Fruit fly (Drosophila melanogaster): ENCODE measurements around the gene CG31789.

Gene CG31789

dm6 chr2L:18571724-18572427 is 33.9 kb upstream of the CG31789 start (continued):
- no peak for TF ChIP-seq ATbp (GFP tag; optimal IDR thresholded peaks at IDR 0.05)
- peak; percentile 7 for TF ChIP-seq CG10431 (GFP tag; optimal IDR thresholded peaks at IDR 0.05)
- TF ChIP-seq Tbp (GFP tag; optimal IDR thresholded peaks at IDR 0.05): no peak
- TF ChIP-seq CG31441 (GFP tag; IDR thresholded peaks at IDR 0.05): 0 out of 2 replicates have a peak, but pooled peaks have one; percentile 9
- TF ChIP-seq CG17829 (tag; optimal IDR thresholded peaks at IDR 0.05): peak; percentile 9
- no peak for TF ChIP-seq CG8089 (GFP tag; optimal IDR thresholded peaks at IDR 0.05)
- no peak for TF ChIP-seq disco-r (GFP tag; optimal IDR thresholded peaks at IDR 0.05)
- TF ChIP-seq CG2202 (tag; optimal IDR thresholded peaks at IDR 0.05): no peak
- TF ChIP-seq cas (GFP tag; IDR thresholded peaks at IDR 0.05): 0 out of 2 replicates have a peak, but pooled peaks have one; percentile 27
- TF ChIP-seq CG2889 (GFP tag; IDR thresholded peaks at IDR 0.05): no peak
- no peak for TF ChIP-seq CG7963 (GFP tag; IDR thresholded peaks at IDR 0.05; ENCODE audit: partially characterized antibody)
- TF ChIP-seq Jarid2 (GFP tag; optimal IDR thresholded peaks at IDR 0.05): peak; percentile 98
- peak; percentile 25 for TF ChIP-seq sug (tag; optimal IDR thresholded peaks at IDR 0.05)
- no peak for TF ChIP-seq cg (GFP tag; optimal IDR thresholded peaks at IDR 0.05)
- TF ChIP-seq fd102C (GFP tag; optimal IDR thresholded peaks at IDR 0.05): no peak
- no peak for TF ChIP-seq esg (GFP tag; conservative IDR thresholded peaks at IDR 0.05)
- TF ChIP-seq CG5180 (GFP tag; optimal IDR thresholded peaks at IDR 0.05): no peak
- TF ChIP-seq fd64A (GFP tag; optimal IDR thresholded peaks at IDR 0.05): no peak
- TF ChIP-seq CG15479 (GFP tag; optimal IDR thresholded peaks at IDR 0.05): no peak
- TF ChIP-seq Nf-YA (GFP tag; IDR thresholded peaks at IDR 0.05): 0 out of 2 replicates have a peak, but pooled peaks have one; percentile 16
- TF ChIP-seq CG9609 (GFP tag; optimal IDR thresholded peaks at IDR 0.05): peak; percentile 8
- TF ChIP-seq CG3838 (GFP tag; optimal IDR thresholded peaks at IDR 0.05): no peak
- peak; percentile 45; the same call in 2 of the 3 replicates for TF ChIP-seq knrl (GFP tag; IDR thresholded peaks at IDR 0.05; ENCODE audit: partially characterized antibody)
- TF ChIP-seq Hr78 (GFP tag; optimal IDR thresholded peaks at IDR 0.05): no peak
- TF ChIP-seq pum (GFP tag; optimal IDR thresholded peaks at IDR 0.05): no peak
- peak; percentile 83 for TF ChIP-seq Deaf1 (tag; optimal IDR thresholded peaks at IDR 0.05)
- TF ChIP-seq run (tag; optimal IDR thresholded peaks at IDR 0.05): no peak
- TF ChIP-seq ken (GFP tag; IDR thresholded peaks at IDR 0.05): peak; percentile 22; the same call in 1 of the 3 replicates
- no peak for TF ChIP-seq slp2 (GFP tag; optimal IDR thresholded peaks at IDR 0.05)
- 0 out of 2 replicates have a peak, but pooled peaks have one; percentile 19 for TF ChIP-seq CG7372 (GFP tag; IDR thresholded peaks at IDR 0.05)
- peak; percentile 33 for TF ChIP-seq gro (GFP tag; optimal IDR thresholded peaks at IDR 0.05)
- TF ChIP-seq CG12071 (GFP tag; optimal IDR thresholded peaks at IDR 0.05): no peak
- TF ChIP-seq Hr3 (GFP tag; optimal IDR thresholded peaks at IDR 0.05): no peak
- no peak for TF ChIP-seq CG1024 (GFP tag; IDR thresholded peaks at IDR 0.05)
- TF ChIP-seq fd96Cb (tag; optimal IDR thresholded peaks at IDR 0.05): no peak
- TF ChIP-seq Bteb2 (GFP tag; optimal IDR thresholded peaks at IDR 0.05): no peak
- no peak for TF ChIP-seq CG14667 (GFP tag; IDR thresholded peaks at IDR 0.05)
- 0 out of 3 replicates have a peak, but pooled peaks have one; percentile 8 for TF ChIP-seq CG34224 (GFP tag; IDR thresholded peaks at IDR 0.05; ENCODE audit: partially characterized antibody)
- TF ChIP-seq CG8765 (GFP tag; IDR thresholded peaks at IDR 0.05): no peak
- no peak for TF ChIP-seq CG4820 (GFP tag; optimal IDR thresholded peaks at IDR 0.05)
- TF ChIP-seq gt (GFP tag; IDR thresholded peaks at IDR 0.05): no peak
- no peak for TF ChIP-seq CG3995 (GFP tag; optimal IDR thresholded peaks at IDR 0.05)
- TF ChIP-seq CG15696 (tag; optimal IDR thresholded peaks at IDR 0.05): no peak
- no peak for TF ChIP-seq CG4360 (GFP tag; IDR thresholded peaks at IDR 0.05)
- no peak for TF ChIP-seq CG8290 (GFP tag; optimal IDR thresholded peaks at IDR 0.05)
- TF ChIP-seq CG8290 (tag; optimal IDR thresholded peaks at IDR 0.05): peak in 1 of 2 experiments; percentile 57
- TF ChIP-seq Med (GFP tag): peak; percentile 89
- TF ChIP-seq peb (GFP tag; IDR thresholded peaks at IDR 0.05): no peak
- no peak for TF ChIP-seq CG13123 (GFP tag; optimal IDR thresholded peaks at IDR 0.05)
- no peak for TF ChIP-seq CG6813 (GFP tag; optimal IDR thresholded peaks at IDR 0.05)
